Fruit fly (Drosophila melanogaster) whole organism, embryonic: ENCODE results near the gene Agpat1.

ENCODE experiments used
- B-H2 ChIP-seq: fragments of 200-800 bp; sonication (Bioruptor generic); optimal IDR thresholded peaks from 2 replicates; lab custom pipeline; 2018; ENCODE audit warnings: missing biosample characterization, mild to moderate bottlenecking, missing genetic modification characterization
- Bgb ChIP-seq: fragments of 200-800 bp; sonication (Bioruptor generic); IDR thresholded peaks from 2 replicates; pipeline ENCODE4 v1.3.6; 2022; ENCODE audit warnings: missing biosample characterization, missing genetic modification characterization; ENCODE audit not compliant: partially characterized antibody
- CG10654 ChIP-seq: fragments of 200-800 bp; sonication (Bioruptor generic); optimal IDR thresholded peaks from 2 replicates; lab custom pipeline; 2016; ENCODE audit warnings: missing biosample characterization, missing genetic modification characterization
- CG10959 ChIP-seq: fragments of 200-800 bp; sonication (Bioruptor generic); IDR thresholded peaks from 2 replicates; pipeline ENCODE4 v1.3.6; 2022; ENCODE audit warnings: missing biosample characterization, missing genetic modification characterization
- CG12104 ChIP-seq: fragments of 200-800 bp; sonication (Bioruptor generic); optimal IDR thresholded peaks from 3 replicates; lab custom pipeline; 2016; ENCODE audit warnings: missing biosample characterization, missing genetic modification characterization
- CG13894 ChIP-seq: fragments of 200-800 bp; sonication (Bioruptor generic); optimal IDR thresholded peaks from 3 replicates; lab custom pipeline; 2018; ENCODE audit warnings: missing biosample characterization, mild to moderate bottlenecking, missing genetic modification characterization, moderate library complexity
- CG15073 ChIP-seq: fragments of 200-800 bp; sonication (Bioruptor generic); optimal IDR thresholded peaks from 2 replicates; lab custom pipeline; 2016; ENCODE audit warnings: missing biosample characterization, missing genetic modification characterization
- CG17328 ChIP-seq: fragments of 200-800 bp; sonication (Bioruptor generic); IDR thresholded peaks from 2 replicates; pipeline ENCODE4 v1.3.6; 2022; ENCODE audit warnings: missing biosample characterization, missing genetic modification characterization
- CG17568 ChIP-seq: fragments of 200-800 bp; sonication (Bioruptor generic); optimal IDR thresholded peaks from 2 replicates; lab custom pipeline; 2018; ENCODE audit warnings: missing biosample characterization, mild to moderate bottlenecking, missing genetic modification characterization, moderate library complexity
- CG3407 ChIP-seq: fragments of 200-800 bp; sonication (Bioruptor generic); optimal IDR thresholded peaks from 2 replicates; lab custom pipeline; 2018; ENCODE audit warnings: missing biosample characterization, mild to moderate bottlenecking, missing genetic modification characterization
- CG5180 ChIP-seq: fragments of 200-800 bp; sonication (Bioruptor generic); optimal IDR thresholded peaks from 3 replicates; lab custom pipeline; 2017; ENCODE audit warnings: missing biosample characterization, missing genetic modification characterization, mild to moderate bottlenecking, moderate library complexity, missing genetic modification reagents
- CG7271 ChIP-seq: fragments of 200-800 bp; sonication (Bioruptor generic); optimal IDR thresholded peaks from 2 replicates; lab custom pipeline; 2018; ENCODE audit warnings: missing biosample characterization, mild to moderate bottlenecking, missing genetic modification characterization, moderate library complexity
- CG7786 ChIP-seq: fragments of 200-800 bp; sonication (Bioruptor generic); optimal IDR thresholded peaks from 2 replicates; lab custom pipeline; 2016; ENCODE audit warnings: missing biosample characterization, missing genetic modification characterization
- CG8089 ChIP-seq: fragments of 200-800 bp; sonication (Bioruptor generic); optimal IDR thresholded peaks from 3 replicates; lab custom pipeline; 2016; ENCODE audit warnings: missing biosample characterization, missing genetic modification characterization
- CG8290 ChIP-seq, 3 experiments: fragments of 200-800 bp; sonication (Bioruptor generic); optimal IDR thresholded peaks; 2 replicates each; lab custom pipeline; 2016 to 2019; ENCODE audit warnings: missing biosample characterization in 3 of 3, missing genetic modification characterization in 3 of 3, mild to moderate bottlenecking in 2 of 3, moderate library complexity in 1 of 3
- CG8924 ChIP-seq: fragments of 200-800 bp; optimal IDR thresholded peaks from 3 replicates; lab custom pipeline; 2019; ENCODE audit warnings: missing biosample characterization, mild to moderate bottlenecking, missing genetic modification characterization, moderate library complexity
- CG8944 ChIP-seq: fragments of 200-800 bp; sonication (Bioruptor generic); optimal IDR thresholded peaks from 3 replicates; lab custom pipeline; 2016; ENCODE audit warnings: missing biosample characterization, missing genetic modification characterization
- D ChIP-seq, 2 experiments: fragments of 200-800 bp in 1 of 2; fragments of >200 bp in 1 of 2; sonication (Bioruptor generic) in 1 of 2; optimal IDR thresholded peaks; 2 replicates in 1 of 2; 3 replicates in 1 of 2; lab custom pipeline; 2017; ENCODE audit warnings: mild to moderate bottlenecking in 1 of 2, missing biosample characterization in 1 of 2, missing genetic modification characterization in 1 of 2, missing genetic modification reagents in 1 of 2
- Dll ChIP-seq: fragments of 200-800 bp; sonication (Bioruptor generic); IDR thresholded peaks from 4 replicates; pipeline ENCODE4 v1.3.6; 2022; ENCODE audit warnings: missing biosample characterization, missing genetic modification characterization; ENCODE audit not compliant: partially characterized antibody
- Fer1 ChIP-seq: fragments of 200-800 bp; sonication (Bioruptor generic); optimal IDR thresholded peaks from 2 replicates; lab custom pipeline; 2017; ENCODE audit warnings: missing biosample characterization, mild to moderate bottlenecking, missing genetic modification characterization
- HLH3B ChIP-seq: fragments of 200-800 bp; sonication (Bioruptor generic); IDR thresholded peaks from 2 replicates; pipeline ENCODE4 v1.3.6; 2022; ENCODE audit warnings: missing biosample characterization, missing genetic modification characterization
- HLH4C ChIP-seq: fragments of 200-800 bp; sonication (Bioruptor generic); IDR thresholded peaks from 3 replicates; pipeline ENCODE4 v1.3.6; 2022; ENCODE audit warnings: missing biosample characterization, missing genetic modification characterization; ENCODE audit not compliant: partially characterized antibody
- HmgZ ChIP-seq: fragments of 200-800 bp; sonication (Bioruptor generic); optimal IDR thresholded peaks from 2 replicates; lab custom pipeline; 2018; ENCODE audit warnings: missing biosample characterization, mild to moderate bottlenecking, missing genetic modification characterization
- Hmx ChIP-seq: fragments of 200-800 bp; sonication (Bioruptor generic); optimal IDR thresholded peaks from 2 replicates; lab custom pipeline; 2016; ENCODE audit warnings: missing biosample characterization, missing genetic modification characterization
- Jarid2 ChIP-seq: fragments of 200-800 bp; sonication (Bioruptor generic); optimal IDR thresholded peaks from 3 replicates; lab custom pipeline; 2017; ENCODE audit warnings: mild to moderate bottlenecking, missing biosample characterization, missing genetic modification reagents, missing genetic modification characterization
- Med ChIP-seq: fragments of 200-800 bp; sonication (Bioruptor generic); peaks from one replicate; lab custom pipeline; 2016; ENCODE audit warnings: missing biosample characterization, missing genetic modification characterization, mild to moderate bottlenecking, inconsistent platforms, moderate library complexity
- NK7.1 ChIP-seq: fragments of 200-800 bp; sonication (Bioruptor generic); optimal IDR thresholded peaks from 3 replicates; lab custom pipeline; 2016; ENCODE audit warnings: missing biosample characterization, missing genetic modification characterization
- Opbp ChIP-seq: fragments of 200-800 bp; sonication (Bioruptor generic); IDR thresholded peaks from 3 replicates; pipeline ENCODE4 v1.3.6; 2022; ENCODE audit warnings: missing biosample characterization, missing genetic modification characterization; ENCODE audit not compliant: partially characterized antibody
- Side ChIP-seq: fragments of 200-800 bp; sonication (Bioruptor generic); optimal IDR thresholded peaks from 2 replicates; lab custom pipeline; 2016; ENCODE audit warnings: missing biosample characterization, missing genetic modification characterization
- Taf1 ChIP-seq: fragments of 200-800 bp; sonication (Bioruptor generic); IDR thresholded peaks from 2 replicates; pipeline ENCODE4 v1.3.6; 2022; ENCODE audit warnings: missing biosample characterization, missing genetic modification characterization
- Trl ChIP-seq, 3 experiments: fragments of >200 bp in 2 of 3; fragments of 200-800 bp in 1 of 3; sonication (Bioruptor generic) in 1 of 3; optimal IDR thresholded peaks; 2 replicates in 1 of 3; 3 replicates in 2 of 3; lab custom pipeline; 2016 to 2017; ENCODE audit warnings: missing biosample characterization in 1 of 3, missing genetic modification characterization in 1 of 3
- abd-A ChIP-seq: fragments of 200-800 bp; sonication (Bioruptor generic); optimal IDR thresholded peaks from 3 replicates; lab custom pipeline; 2019; ENCODE audit warnings: missing biosample characterization, mild to moderate bottlenecking, missing genetic modification characterization, moderate library complexity
- amos ChIP-seq: fragments of 200-800 bp; sonication (Bioruptor generic); IDR thresholded peaks from 2 replicates; pipeline ENCODE4 v1.3.6; 2022; ENCODE audit warnings: missing biosample characterization, missing genetic modification characterization; ENCODE audit not compliant: partially characterized antibody
- bcd ChIP-seq: fragments of 200-800 bp; sonication (Bioruptor generic); optimal IDR thresholded peaks from 2 replicates; lab custom pipeline; 2017; ENCODE audit warnings: missing biosample characterization, mild to moderate bottlenecking, missing genetic modification characterization
- bowl ChIP-seq: fragments of 200-800 bp; sonication (Bioruptor generic); IDR thresholded peaks from 2 replicates; pipeline ENCODE4 v1.3.6; 2022; ENCODE audit warnings: missing biosample characterization, missing genetic modification characterization
- cato ChIP-seq: fragments of 200-800 bp; sonication (Bioruptor generic); optimal IDR thresholded peaks from 2 replicates; lab custom pipeline; 2016; ENCODE audit warnings: missing biosample characterization, missing genetic modification characterization, borderline replicate concordance
- cg ChIP-seq: fragments of 200-800 bp; sonication (Bioruptor generic); optimal IDR thresholded peaks from 3 replicates; lab custom pipeline; 2019; ENCODE audit warnings: missing biosample characterization, mild to moderate bottlenecking, missing genetic modification characterization, moderate library complexity
- ftz-f1 ChIP-seq: fragments of 200-800 bp; sonication (Bioruptor generic); optimal IDR thresholded peaks from 2 replicates; lab custom pipeline; 2016; ENCODE audit warnings: missing biosample characterization, missing genetic modification characterization
- sd ChIP-seq: fragments of 200-800 bp; sonication (Bioruptor generic); optimal IDR thresholded peaks from 3 replicates; lab custom pipeline; 2018; ENCODE audit warnings: missing biosample characterization, mild to moderate bottlenecking, missing genetic modification characterization, moderate library complexity
- sens ChIP-seq: fragments of 200-800 bp; sonication (Bioruptor generic); peaks from one replicate; lab custom pipeline; 2016; ENCODE audit warnings: missing biosample characterization, missing genetic modification characterization
- sisA ChIP-seq: fragments of 200-800 bp; sonication (Bioruptor generic); IDR thresholded peaks from 2 replicates; pipeline ENCODE4 v1.3.6; 2022; ENCODE audit warnings: missing biosample characterization, missing genetic modification characterization
- tna ChIP-seq: fragments of 200-800 bp; sonication (Bioruptor generic); IDR thresholded peaks from 2 replicates; pipeline ENCODE4 v1.3.6; 2022; ENCODE audit warnings: missing biosample characterization, missing genetic modification characterization; ENCODE audit not compliant: partially characterized antibody
- unc-4 ChIP-seq: fragments of 200-800 bp; sonication (Bioruptor generic); IDR thresholded peaks from 2 replicates; pipeline ENCODE4 v1.3.6; 2022; ENCODE audit warnings: missing biosample characterization, missing genetic modification characterization; ENCODE audit not compliant: partially characterized antibody

The Agpat1 gene

DNA sequence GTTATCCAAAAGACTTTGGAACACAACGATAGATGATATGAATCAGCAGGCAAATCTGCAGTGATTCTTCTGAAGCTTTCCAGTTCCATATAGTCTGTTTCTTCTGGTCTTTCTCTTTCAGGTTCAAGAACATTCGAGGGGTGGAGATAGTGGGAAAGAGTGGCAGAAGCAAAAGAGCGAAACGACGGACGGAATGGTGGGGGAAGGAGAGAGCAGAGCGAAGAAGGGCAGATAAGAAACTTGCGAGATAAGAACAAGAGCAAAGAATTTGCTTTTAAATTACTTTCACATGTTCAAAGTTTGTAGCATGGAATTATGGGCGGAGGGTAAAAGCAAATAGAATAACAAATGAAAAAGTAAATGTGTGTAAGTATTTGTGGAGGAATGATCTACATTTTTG, 26.0 kb upstream of the Agpat1 start (continued):
- TF ChIP-seq HLH4C (GFP tag; lab: Robert Waterston, UW) (no peak), cato (no peak), Taf1 (GFP tag; lab: Robert Waterston, UW) (no peak), Bgb (GFP tag; lab: Robert Waterston, UW) (no peak)

- TF ChIP-seq Side (GFP tag; lab: Kevin White, UChicago) (no peak), B-H2 (GFP tag; lab: Kevin White, UChicago) (no peak), CG7786 (no peak), sens (GFP tag; lab: Kevin White, UChicago) (peak; percentile 35), CG8944 (GFP tag; lab: Kevin White, UChicago) (no peak), CG5180 (GFP tag; lab: Kevin White, UChicago) (no peak), CG10654 (GFP tag; lab: Kevin White, UChicago) (no peak), Jarid2 (GFP tag; lab: Kevin White, UChicago) (no peak), CG17568 (GFP tag; lab: Kevin White, UChicago) (no peak), CG8089 (GFP tag; lab: Kevin White, UChicago) (no peak), Dll (no peak), HmgZ (tag; lab: Kevin White, UChicago) (no peak), CG3407 (peak; percentile 93)
Observed at dm6 chrX:12739789-12740188, 25.3 kb upstream of the Agpat1 start.

dm6 chrX:12740441-12740840, 24.6 kb upstream of the Agpat1 start:
- peak; percentile 34 for TF ChIP-seq sd (tag; lab: Kevin White, UChicago)
- peak; percentile 64 for TF ChIP-seq CG13894 (tag; lab: Kevin White, UChicago)
- TF ChIP-seq abd-A (tag; lab: Kevin White, UChicago) = peak; percentile 53
- TF ChIP-seq HLH3B (GFP tag; lab: Robert Waterston, UW) = no peak
- TF ChIP-seq, all 482 proteins: peak for 3

DNA sequence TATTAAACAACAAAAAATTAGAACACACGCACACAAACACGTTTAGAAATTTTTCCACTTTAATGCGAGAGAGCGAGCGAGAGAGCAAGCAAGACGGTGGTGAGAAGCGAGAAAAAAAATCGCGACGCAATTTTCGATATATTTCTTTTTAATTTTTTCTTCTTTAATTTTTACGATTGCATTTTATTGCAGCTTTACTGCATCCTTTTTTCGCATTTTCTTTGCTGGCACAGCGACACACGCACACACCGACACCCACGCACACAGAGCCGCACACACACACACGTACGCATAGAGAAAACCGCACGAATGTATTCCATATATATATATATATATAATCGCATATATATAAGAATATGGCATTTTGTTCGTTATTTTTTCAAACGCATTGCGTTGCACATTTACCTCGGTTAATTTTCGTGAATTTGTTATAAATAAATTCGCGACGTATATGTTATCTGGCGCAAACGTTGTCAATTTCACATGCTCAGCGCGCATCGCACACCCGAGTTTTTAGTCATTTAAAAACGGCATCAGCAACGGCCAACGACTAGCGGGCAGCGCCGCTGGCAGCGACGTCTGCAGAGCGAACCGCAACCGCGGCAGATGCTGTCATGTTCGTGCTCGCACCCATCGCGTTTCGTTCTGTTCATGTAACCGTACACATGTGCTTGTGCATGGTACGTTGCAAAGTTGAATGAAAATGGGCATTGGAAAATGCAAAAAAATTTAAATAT, 23.0 kb upstream of the Agpat1 start, which contains the start of gene Smr:
TSS of gene Smr (minus strand) at position 705 of the 737 bp plus-strand sequence.
- TF ChIP-seq Hmx (GFP tag; lab: Kevin White, UChicago) = no peak
- no peak for TF ChIP-seq bcd (GFP tag; lab: Kevin White, UChicago)
- no peak for TF ChIP-seq CG12104 (GFP tag; lab: Kevin White, UChicago)
- TF ChIP-seq CG8924 (tag; lab: Kevin White, UChicago) = peak; percentile 49
- no peak for TF ChIP-seq ftz-f1 (GFP tag; lab: Kevin White, UChicago)
- TF ChIP-seq NK7.1 (GFP tag; lab: Kevin White, UChicago) = no peak
- TF ChIP-seq sisA (GFP tag; lab: Robert Waterston, UW) = no peak
- peak; percentile 25; the same call in 1 of the 3 replicates for TF ChIP-seq Opbp
- TF ChIP-seq tna (GFP tag; lab: Robert Waterston, UW) = no peak
- no peak for TF ChIP-seq bowl (GFP tag; lab: Robert Waterston, UW)
- TF ChIP-seq CG10959 (GFP tag; lab: Robert Waterston, UW) = no peak
- no peak for TF ChIP-seq CG17328 (GFP tag; lab: Robert Waterston, UW)
- TF ChIP-seq CG3407 = peak; percentile 78
- no peak for TF ChIP-seq CG8290 (GFP tag; optimal IDR thresholded peaks at IDR 0.05; lab: Kevin White, UChicago)
- TF ChIP-seq CG8290 (tag; optimal IDR thresholded peaks at IDR 0.05; lab: Kevin White, UChicago) = peak in 1 of 2 experiments; percentile 33
- peak; percentile 62 for TF ChIP-seq Med (GFP tag; lab: Kevin White, UChicago)
- TF ChIP-seq unc-4 = no peak
- TF ChIP-seq Fer1 (GFP tag; lab: Kevin White, UChicago) = no peak
- peak; percentile 24; the same call in 1 of the 2 replicates for TF ChIP-seq amos (GFP tag; lab: Robert Waterston, UW)
- no peak for TF ChIP-seq CG7271
- TF ChIP-seq cg (GFP tag; lab: Kevin White, UChicago) = peak; percentile 80
- no peak for TF ChIP-seq CG8944 (GFP tag; lab: Kevin White, UChicago)
- peak in 1 of 2 experiments; percentile 35 for TF ChIP-seq Trl (optimal IDR thresholded peaks at IDR 0.05; lab: Kevin White, UChicago)
- TF ChIP-seq Trl (GFP tag; optimal IDR thresholded peaks at IDR 0.05; lab: Kevin White, UChicago) = no peak
- no peak for TF ChIP-seq CG15073 (GFP tag; lab: Kevin White, UChicago)
- TF ChIP-seq D (optimal IDR thresholded peaks at IDR 0.05; lab: Kevin White, UChicago) = no peak
- TF ChIP-seq D (GFP tag; optimal IDR thresholded peaks at IDR 0.05; lab: Kevin White, UChicago) = no peak
